Worm (Caenorhabditis elegans) whole organism, young adult: ENCODE measurements around the gene let-2.

Experiments used
- B0019.2 ChIP-seq: fragments of 200-800 bp; sonication (Bioruptor generic); conservative IDR thresholded peaks from 2 replicates; pipeline ENCODE4 v1.3.6; 2022; ENCODE audit warnings: missing genetic modification reagents, missing genetic modification characterization, missing compliant biosample characterization
- B0035.1 ChIP-seq: sonication (generic microtip); optimal IDR thresholded peaks from 2 replicates; lab custom pipeline; 2016; ENCODE audit warnings: missing genetic modification characterization, mild to moderate bottlenecking, missing compliant biosample characterization, missing genotype, missing genetic modification reagents
- B0336.3 ChIP-seq: fragments of 200-800 bp; sonication (Bioruptor generic); IDR thresholded peaks from 2 replicates; pipeline ENCODE4 v1.3.6; 2022; ENCODE audit warnings: missing genetic modification characterization, missing compliant biosample characterization
- C17E4.6 ChIP-seq: fragments of 200-800 bp; sonication (Bioruptor generic); IDR thresholded peaks from 2 replicates; pipeline ENCODE4 v1.3.6; 2022; ENCODE audit warnings: missing genetic modification reagents, missing genetic modification characterization, missing compliant biosample characterization
- D2030.7 ChIP-seq: fragments of 200-800 bp; sonication (Bioruptor generic); IDR thresholded peaks from 2 replicates; pipeline ENCODE4 v1.3.6; 2022; ENCODE audit warnings: missing genetic modification reagents, missing genetic modification characterization, missing compliant biosample characterization
- F52B5.7 ChIP-seq: sonication (generic microtip); optimal IDR thresholded peaks from 2 replicates; lab custom pipeline; 2016; ENCODE audit warnings: mild to moderate bottlenecking, missing genetic modification characterization, missing compliant biosample characterization
- F55B11.4 ChIP-seq: sonication (generic microtip); optimal IDR thresholded peaks from 2 replicates; lab custom pipeline; 2016; ENCODE audit warnings: missing compliant biosample characterization, missing genetic modification characterization, borderline replicate concordance; ENCODE audit not compliant: insufficient read depth
- K11D2.4 ChIP-seq: fragments of 200-800 bp; sonication (Bioruptor generic); IDR thresholded peaks from 2 replicates; pipeline ENCODE4 v1.3.6; 2022; ENCODE audit warnings: missing genetic modification reagents, missing genetic modification characterization, missing compliant biosample characterization
- Y56A3A.18 ChIP-seq: fragments of 200-800 bp; sonication (Bioruptor generic); IDR thresholded peaks from 2 replicates; pipeline ENCODE4 v1.3.6; 2022; ENCODE audit warnings: missing genetic modification reagents, missing genetic modification characterization, missing compliant biosample characterization
- ZK185.1 ChIP-seq: sonication (generic microtip); optimal IDR thresholded peaks from 2 replicates; lab custom pipeline; 2016; ENCODE audit warnings: mild to moderate bottlenecking, missing genetic modification characterization, missing compliant biosample characterization; ENCODE audit not compliant: poor library complexity, severe bottlenecking
- akir-1 ChIP-seq: fragments of 200-800 bp; sonication (Bioruptor generic); optimal IDR thresholded peaks from 2 replicates; lab custom pipeline; 2018; ENCODE audit warnings: mild to moderate bottlenecking, missing genetic modification characterization, moderate library complexity, missing compliant biosample characterization
- ama-1 ChIP-seq, 3 experiments: fragments of 150-350 bp in 1 of 3; sonication (generic microtip) in 2 of 3; optimal IDR thresholded peaks; 2 replicates each; lab custom pipeline; 2014 to 2018; ENCODE audit warnings: missing biosample characterization in 2 of 3, missing genetic modification characterization in 2 of 3, missing genetic modification reagents in 2 of 3
- aptf-2 ChIP-seq: fragments of 200-800 bp; sonication (Bioruptor generic); conservative IDR thresholded peaks from 2 replicates; pipeline ENCODE4 v1.3.6; 2022; ENCODE audit warnings: missing genetic modification reagents, missing genetic modification characterization, missing compliant biosample characterization
- atf-7 ChIP-seq: sonication (generic microtip); optimal IDR thresholded peaks from 2 replicates; lab custom pipeline; 2017; ENCODE audit warnings: mild to moderate bottlenecking, missing genetic modification characterization, missing compliant biosample characterization
- athp-1 ChIP-seq: sonication (generic microtip); optimal IDR thresholded peaks from 2 replicates; lab custom pipeline; 2017; ENCODE audit warnings: mild to moderate bottlenecking, missing genetic modification characterization, missing compliant biosample characterization
- attf-3 ChIP-seq: fragments of 200-800 bp; sonication (Bioruptor generic); conservative IDR thresholded peaks from 2 replicates; pipeline ENCODE4 v1.3.6; 2022; ENCODE audit warnings: missing genetic modification reagents, missing genetic modification characterization, missing compliant biosample characterization
- bed-1 ChIP-seq: fragments of 200-800 bp; sonication (Bioruptor generic); IDR thresholded peaks from 2 replicates; pipeline ENCODE4 v1.3.6; 2022; ENCODE audit warnings: missing genetic modification reagents, missing genetic modification characterization, missing compliant biosample characterization
- ccch-3 ChIP-seq: fragments of 200-800 bp; sonication (Bioruptor generic); optimal IDR thresholded peaks from 2 replicates; lab custom pipeline; 2018; ENCODE audit warnings: mild to moderate bottlenecking, missing genetic modification characterization, missing compliant biosample characterization
- ceh-91 ChIP-seq: fragments of 200-800 bp; sonication (Bioruptor generic); IDR thresholded peaks from 2 replicates; pipeline ENCODE4 v1.3.6; 2022; ENCODE audit warnings: missing genetic modification reagents, missing genetic modification characterization, missing compliant biosample characterization
- chd-7 ChIP-seq: sonication (generic microtip); optimal IDR thresholded peaks from 2 replicates; lab custom pipeline; 2016; ENCODE audit warnings: mild to moderate bottlenecking, missing genetic modification characterization, moderate library complexity, missing compliant biosample characterization
- dox-1 ChIP-seq: fragments of 200-800 bp; sonication (Bioruptor generic); IDR thresholded peaks from 2 replicates; pipeline ENCODE4 v1.3.6; 2022; ENCODE audit warnings: missing genetic modification reagents, missing genetic modification characterization, missing compliant biosample characterization
- dpff-1 ChIP-seq: sonication (generic microtip); optimal IDR thresholded peaks from 2 replicates; lab custom pipeline; 2017; ENCODE audit warnings: mild to moderate bottlenecking, missing genetic modification characterization, missing compliant biosample characterization
- egl-44 ChIP-seq: fragments of 200-800 bp; sonication (Bioruptor generic); IDR thresholded peaks from 2 replicates; pipeline ENCODE4 v1.3.6; 2022; ENCODE audit warnings: missing genetic modification reagents, missing genetic modification characterization, missing compliant biosample characterization
- fkh-3 ChIP-seq: sonication (generic microtip); optimal IDR thresholded peaks from 2 replicates; lab custom pipeline; 2016; ENCODE audit warnings: mild to moderate bottlenecking, missing genetic modification characterization, missing compliant biosample characterization
- him-1 ChIP-seq: sonication (generic microtip); optimal IDR thresholded peaks from 2 replicates; lab custom pipeline; 2016; ENCODE audit warnings: missing genotype, missing genetic modification reagents, missing genetic modification characterization, missing compliant biosample characterization
- hlh-12 ChIP-seq: sonication (generic microtip); optimal IDR thresholded peaks from 2 replicates; lab custom pipeline; 2016; ENCODE audit warnings: missing genetic modification characterization, missing compliant biosample characterization
- hlh-26 ChIP-seq: fragments of 200-800 bp; sonication (Bioruptor generic); conservative IDR thresholded peaks from 2 replicates; pipeline ENCODE4 v1.3.6; 2022; ENCODE audit warnings: missing genetic modification reagents, missing genetic modification characterization, missing compliant biosample characterization
- hrde-1 ChIP-seq: sonication (generic microtip); optimal IDR thresholded peaks from 2 replicates; lab custom pipeline; 2016; ENCODE audit warnings: missing genetic modification characterization, mild to moderate bottlenecking, missing compliant biosample characterization, moderate library complexity, missing genotype, missing genetic modification reagents, borderline replicate concordance
- let-607 ChIP-seq, 2 experiments: fragments of 200-800 bp in 1 of 2; sonication (Bioruptor generic) in 1 of 2; sonication (generic microtip) in 1 of 2; optimal IDR thresholded peaks; 2 replicates each; lab custom pipeline; 2016 to 2018; ENCODE audit warnings: mild to moderate bottlenecking in 2 of 2, missing compliant biosample characterization in 2 of 2, missing genetic modification characterization in 2 of 2, moderate library complexity in 2 of 2, missing genotype in 1 of 2
- lin-54 ChIP-seq: fragments of 200-800 bp; sonication (Bioruptor generic); optimal IDR thresholded peaks from 2 replicates; lab custom pipeline; 2018; ENCODE audit warnings: mild to moderate bottlenecking, missing genetic modification characterization, missing compliant biosample characterization
- lir-1 ChIP-seq: fragments of 200-800 bp; sonication (Bioruptor generic); conservative IDR thresholded peaks from 2 replicates; pipeline ENCODE4 v1.3.6; 2022; ENCODE audit warnings: missing genetic modification reagents, missing genetic modification characterization, missing compliant biosample characterization
- madf-10 ChIP-seq: sonication (generic microtip); optimal IDR thresholded peaks from 2 replicates; lab custom pipeline; 2016; ENCODE audit warnings: mild to moderate bottlenecking, missing genetic modification characterization, missing compliant biosample characterization
- madf-6 ChIP-seq: fragments of 200-800 bp; sonication (Bioruptor generic); IDR thresholded peaks from 2 replicates; pipeline ENCODE4 v1.3.6; 2022; ENCODE audit warnings: missing genetic modification reagents, missing genetic modification characterization, missing compliant biosample characterization
- mcd-1 ChIP-seq: fragments of 200-800 bp; sonication (Bioruptor generic); IDR thresholded peaks from 2 replicates; pipeline ENCODE4 v1.3.6; 2022; ENCODE audit warnings: missing genetic modification reagents, missing genetic modification characterization, missing compliant biosample characterization
- nfyb-1 ChIP-seq: fragments of 200-800 bp; sonication (Bioruptor generic); IDR thresholded peaks from 2 replicates; pipeline ENCODE4 v1.3.6; 2022; ENCODE audit warnings: missing genetic modification reagents, missing genetic modification characterization, missing compliant biosample characterization
- nhr-179 ChIP-seq: sonication (generic microtip); optimal IDR thresholded peaks from 2 replicates; lab custom pipeline; 2016; ENCODE audit warnings: mild to moderate bottlenecking, missing genetic modification characterization, missing compliant biosample characterization
- nhr-27 ChIP-seq: fragments of 200-800 bp; sonication (Bioruptor generic); optimal IDR thresholded peaks from 2 replicates; lab custom pipeline; 2018; ENCODE audit warnings: mild to moderate bottlenecking, missing genetic modification characterization, moderate library complexity, missing compliant biosample characterization
- nhr-80 ChIP-seq: sonication (generic microtip); optimal IDR thresholded peaks from 2 replicates; lab custom pipeline; 2016; ENCODE audit warnings: missing genetic modification characterization, missing compliant biosample characterization
- repo-1 ChIP-seq: sonication (generic microtip); optimal IDR thresholded peaks from 2 replicates; lab custom pipeline; 2017; ENCODE audit warnings: mild to moderate bottlenecking, missing genetic modification characterization, missing compliant biosample characterization
- rpc-1 ChIP-seq, 2 experiments: fragments of 150-350 bp in 1 of 2; sonication (generic microtip) in 1 of 2; optimal IDR thresholded peaks; 2 replicates each; lab custom pipeline; 2014 to 2018; ENCODE audit warnings: missing biosample characterization in 1 of 2, missing genetic modification characterization in 1 of 2, missing genetic modification reagents in 1 of 2, missing genotype in 1 of 2
- sdz-38 ChIP-seq: sonication (generic microtip); optimal IDR thresholded peaks from 2 replicates; lab custom pipeline; 2016; ENCODE audit warnings: missing genotype, missing genetic modification characterization, missing compliant biosample characterization
- sea-2 ChIP-seq: fragments of 200-800 bp; sonication (Bioruptor generic); IDR thresholded peaks from 2 replicates; pipeline ENCODE4 v1.3.6; 2022; ENCODE audit warnings: missing genetic modification characterization, missing compliant biosample characterization
- snpc-1.1 ChIP-seq: sonication (generic microtip); optimal IDR thresholded peaks from 2 replicates; lab custom pipeline; 2017; ENCODE audit warnings: missing genetic modification characterization, mild to moderate bottlenecking, missing compliant biosample characterization, antibody characterized with exemption, moderate library complexity, missing genotype, missing genetic modification reagents; ENCODE audit not compliant: insufficient read depth
- sptf-2 ChIP-seq: fragments of 200-800 bp; sonication (Bioruptor generic); optimal IDR thresholded peaks from 2 replicates; lab custom pipeline; 2018; ENCODE audit warnings: mild to moderate bottlenecking, missing genetic modification characterization, missing compliant biosample characterization
- tbx-9 ChIP-seq: sonication (generic microtip); optimal IDR thresholded peaks from 2 replicates; lab custom pipeline; 2016; ENCODE audit warnings: borderline replicate concordance, missing genetic modification characterization, inconsistent platforms, missing compliant biosample characterization
- xnd-1 ChIP-seq: sonication (generic microtip); optimal IDR thresholded peaks from 2 replicates; lab custom pipeline; 2016; ENCODE audit warnings: missing genotype, missing genetic modification reagents, missing genetic modification characterization, missing compliant biosample characterization
- zim-3 ChIP-seq: sonication (generic microtip); optimal IDR thresholded peaks from 2 replicates; lab custom pipeline; 2017; ENCODE audit warnings: mild to moderate bottlenecking, missing genetic modification characterization, moderate library complexity, missing compliant biosample characterization

Gene let-2

ce11 chrX:16377903-16378302 is 11.2 kb downstream of the let-2 start (continued):
- TF ChIP-seq let-607 (tag; optimal IDR thresholded peaks at IDR 0.05; lab: Kevin White, UChicago) (peak; percentile 9 to 76), nfyb-1 (GFP tag; lab: Robert Waterston, UW) (peak; percentile 85), fkh-3 (tag; lab: Kevin White, UChicago) (no peak), xnd-1 (tag; lab: Kevin White, UChicago) (no peak), sea-2 (no peak), nhr-27 (tag; lab: Kevin White, UChicago) (no peak), attf-3 (GFP tag; lab: Robert Waterston, UW) (no peak), rpc-1 (optimal IDR thresholded peaks at IDR 0.05; lab: Kevin White, UChicago) (peak; percentile 91), rpc-1 (tag; optimal IDR thresholded peaks at IDR 0.05; lab: Kevin White, UChicago) (peak; percentile 93), snpc-1.1 (peak; percentile 62), F52B5.7 (tag; lab: Kevin White, UChicago) (no peak), zim-3 (tag; lab: Kevin White, UChicago) (peak; percentile 62), mcd-1 (GFP tag; lab: Robert Waterston, UW) (peak; percentile 32; the same call in 1 of the 2 replicates), atf-7 (tag; lab: Kevin White, UChicago) (peak; percentile 83), sptf-2 (GFP tag; lab: Kevin White, UChicago) (no peak), hlh-12 (tag; lab: Kevin White, UChicago) (peak; percentile 66), Y56A3A.18 (GFP tag; lab: Robert Waterston, UW) (0 out of 2 replicates have a peak, but pooled peaks have one; percentile 51), ccch-3 (GFP tag; lab: Kevin White, UChicago) (no peak), dox-1 (GFP tag; lab: Robert Waterston, UW) (peak; percentile 87; the same call in 1 of the 2 replicates), nhr-80 (tag; lab: Kevin White, UChicago) (peak; percentile 95), C17E4.6 (GFP tag; lab: Robert Waterston, UW) (no peak), hlh-26 (GFP tag; lab: Robert Waterston, UW) (no peak), B0035.1 (tag; lab: Kevin White, UChicago) (peak; percentile 52), D2030.7 (GFP tag; lab: Robert Waterston, UW) (peak; percentile 58; the same call in 1 of the 2 replicates), B0336.3 (peak; percentile 77), akir-1 (GFP tag; lab: Kevin White, UChicago) (peak; percentile 57), B0019.2 (GFP tag; lab: Robert Waterston, UW) (no peak), lir-1 (0 out of 2 replicates have a peak, but pooled peaks have one; percentile 7), lin-54 (peak; percentile 42), ceh-91 (GFP tag; lab: Robert Waterston, UW) (no peak), madf-6 (GFP tag; lab: Robert Waterston, UW) (0 out of 2 replicates have a peak, but pooled peaks have one; percentile 33), madf-10 (tag; lab: Kevin White, UChicago) (peak; percentile 74), hrde-1 (tag; lab: Kevin White, UChicago) (peak; percentile 42), K11D2.4 (no peak), sdz-38 (tag; lab: Kevin White, UChicago) (no peak), chd-7 (peak; percentile 56), tbx-9 (tag; lab: Kevin White, UChicago) (no peak), nhr-179 (tag; lab: Kevin White, UChicago) (no peak), ZK185.1 (peak; percentile 87), athp-1 (tag; lab: Kevin White, UChicago) (peak; percentile 39), bed-1 (no peak), him-1 (peak; percentile 68), dpff-1 (tag; lab: Kevin White, UChicago) (no peak), ama-1 (optimal IDR thresholded peaks at IDR 0.05; lab: Kevin White, UChicago) (no peak), ama-1 (GFP tag; optimal IDR thresholded peaks at IDR 0.05; lab: Kevin White, UChicago) (peak in 1 of 2 experiments; percentile 73), egl-44 (GFP tag; lab: Robert Waterston, UW) (0 out of 2 replicates have a peak, but pooled peaks have one; percentile 38), F55B11.4 (tag; lab: Kevin White, UChicago) (no peak), repo-1 (tag; lab: Kevin White, UChicago) (peak; percentile 76), aptf-2 (GFP tag; lab: Robert Waterston, UW) (no peak)
